Fruit fly (Drosophila melanogaster): ENCODE measurements around the gene parvin.

The parvin gene

DNA sequence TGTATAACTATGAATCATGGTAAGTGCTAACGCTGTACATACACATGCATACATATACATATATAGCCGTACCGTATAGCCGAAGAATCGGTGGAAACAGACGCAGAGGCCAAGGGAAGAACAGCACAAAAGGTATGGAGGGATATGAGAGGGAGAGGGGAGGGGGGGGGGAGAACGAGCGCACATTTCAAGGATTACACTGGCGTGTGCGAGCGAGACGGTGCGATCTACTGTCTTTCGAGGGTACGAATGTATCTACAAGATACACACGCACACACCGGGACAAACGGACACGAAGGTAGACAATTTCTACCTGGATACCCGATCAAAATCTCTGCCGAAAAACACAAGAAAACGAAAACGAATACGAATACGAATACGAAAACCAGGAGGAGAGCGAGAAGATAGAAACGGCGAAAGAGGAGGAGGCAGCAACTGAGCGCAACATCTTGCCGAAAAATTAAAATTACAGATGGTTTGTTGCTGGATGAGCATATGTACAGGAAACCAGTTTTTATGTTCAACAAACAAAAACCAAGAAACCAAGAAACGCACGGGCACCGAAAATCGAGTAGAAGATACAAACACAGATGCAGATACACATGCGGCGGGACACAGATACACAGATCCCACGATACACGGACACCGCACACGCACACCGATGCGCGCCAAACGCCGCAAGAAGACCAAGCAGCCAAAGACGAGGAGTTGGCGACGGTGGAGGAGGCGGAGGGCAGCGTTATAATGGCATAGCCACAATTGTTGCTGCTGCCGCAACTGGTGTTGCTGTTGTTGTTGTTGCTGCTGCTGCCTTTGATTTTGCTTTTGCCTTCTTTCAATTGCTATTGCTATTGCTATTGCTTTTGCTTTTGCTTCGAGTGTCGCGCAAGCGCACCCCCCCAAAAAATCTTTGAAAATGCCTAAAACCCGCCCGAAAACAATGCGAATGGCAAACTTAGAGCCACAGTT, 28.2 kb downstream of the parvin start:
- TF ChIP-seq CG17801 (GFP tag; optimal IDR thresholded peaks at IDR 0.05; ENCODE audit: partially characterized antibody): no peak

DNA sequence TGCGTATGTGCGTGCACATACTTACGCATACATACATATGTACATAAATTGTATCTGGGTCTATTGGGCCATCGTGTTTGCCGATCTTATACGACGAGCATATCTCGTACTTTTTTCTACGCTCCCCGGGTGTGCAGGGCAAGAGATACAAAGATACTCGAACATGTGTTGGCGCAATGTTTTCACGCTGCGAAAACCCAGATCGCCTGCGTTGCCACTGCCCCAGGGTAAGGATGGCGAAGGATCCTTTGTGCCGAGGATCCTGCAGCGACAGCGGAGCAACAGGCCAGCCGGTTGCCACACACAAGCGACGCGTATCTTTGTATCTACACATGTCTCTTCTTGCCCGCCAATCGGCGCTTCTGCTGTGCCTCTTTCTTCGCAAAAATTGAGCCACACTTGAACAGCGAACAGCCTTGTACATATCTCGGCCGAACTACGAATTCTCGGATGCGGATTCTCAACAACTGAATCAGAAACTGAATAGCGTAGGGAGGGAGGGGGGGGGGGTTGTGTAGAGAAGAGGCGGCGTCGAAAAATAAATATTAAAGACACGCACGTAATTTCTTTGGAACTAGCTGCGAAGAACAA, 29.3 kb downstream of the parvin start:
- no peak for TF ChIP-seq CG17801 (GFP tag; optimal IDR thresholded peaks at IDR 0.05; ENCODE audit: partially characterized antibody)

DNA sequence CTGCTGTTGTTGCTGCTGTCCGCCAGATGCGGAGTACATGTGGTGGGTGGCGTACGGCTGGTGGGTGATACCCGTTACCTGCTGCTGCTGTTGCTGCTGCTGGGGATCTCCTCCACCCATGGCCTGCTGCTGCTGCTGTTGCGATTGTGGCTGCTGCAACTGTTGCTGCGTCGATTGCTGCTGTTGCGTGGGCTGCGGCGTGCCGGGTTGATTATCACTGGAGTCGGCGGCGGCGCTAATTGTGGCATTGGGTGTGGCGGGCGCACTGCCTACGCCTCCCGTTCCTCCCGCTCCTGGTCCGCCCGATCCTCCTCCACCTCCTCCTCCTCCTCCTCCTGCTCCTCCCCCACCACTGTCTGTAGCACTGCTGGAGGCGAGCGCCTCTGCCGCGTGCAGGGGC, 36.0 kb downstream of the parvin start:
- no peak for TF ChIP-seq CG17801 (GFP tag; optimal IDR thresholded peaks at IDR 0.05; ENCODE audit: partially characterized antibody)

DNA sequence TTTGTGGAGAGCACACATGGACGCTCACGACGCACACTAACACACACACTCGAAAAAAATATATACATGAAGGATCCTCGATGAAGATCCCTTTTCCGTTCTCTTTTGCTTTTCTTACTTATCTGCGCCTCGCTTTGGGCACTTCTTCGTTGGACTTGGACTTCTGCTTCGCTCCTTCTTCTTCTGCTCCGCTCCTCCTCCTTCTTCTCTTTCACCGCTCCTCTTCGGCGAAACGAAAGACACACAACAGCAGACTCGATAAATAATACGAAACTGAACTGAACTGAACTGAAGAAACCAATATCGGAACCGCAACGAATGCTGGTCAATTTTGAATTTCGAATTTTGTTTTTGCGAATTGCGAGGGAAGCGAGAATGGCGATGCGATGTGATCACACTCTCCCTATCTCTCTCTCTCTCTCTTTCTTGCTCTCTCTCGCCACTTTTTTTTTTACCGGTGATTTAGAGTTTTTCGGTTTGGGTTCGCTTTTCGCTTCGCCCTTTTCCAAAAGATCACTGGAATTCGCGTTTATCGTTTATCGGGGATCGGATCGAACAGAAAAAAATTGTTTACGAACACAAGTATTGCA, 37.0 kb downstream of the parvin start:
- TF ChIP-seq CG17801 (GFP tag; optimal IDR thresholded peaks at IDR 0.05; ENCODE audit: partially characterized antibody): no peak

DNA sequence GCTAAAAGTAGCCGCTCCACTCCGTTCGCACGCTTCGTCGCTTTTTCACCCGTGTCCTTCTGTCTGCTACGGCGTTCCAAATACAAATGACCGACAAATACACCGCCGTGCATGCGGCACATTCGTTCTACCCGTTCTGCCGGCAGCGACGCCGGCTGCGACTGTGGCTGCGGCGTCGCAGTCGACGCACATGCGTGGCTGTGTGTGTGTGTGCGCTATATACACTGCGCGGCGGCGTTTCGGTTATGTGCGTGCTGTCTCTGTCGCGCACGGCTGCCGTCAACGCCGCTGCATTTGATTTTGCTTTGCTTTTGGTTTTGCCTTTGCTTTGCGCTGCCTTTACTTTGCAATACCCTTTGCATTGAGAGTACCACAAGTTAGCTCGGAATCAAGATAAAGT, 37.6 kb downstream of the parvin start, which contains the start of gene zld:
Gene zld (minus strand): TSS at position 92 of the 400 bp plus-strand sequence.
- no peak for TF ChIP-seq CG17801 (GFP tag; optimal IDR thresholded peaks at IDR 0.05; ENCODE audit: partially characterized antibody)

DNA sequence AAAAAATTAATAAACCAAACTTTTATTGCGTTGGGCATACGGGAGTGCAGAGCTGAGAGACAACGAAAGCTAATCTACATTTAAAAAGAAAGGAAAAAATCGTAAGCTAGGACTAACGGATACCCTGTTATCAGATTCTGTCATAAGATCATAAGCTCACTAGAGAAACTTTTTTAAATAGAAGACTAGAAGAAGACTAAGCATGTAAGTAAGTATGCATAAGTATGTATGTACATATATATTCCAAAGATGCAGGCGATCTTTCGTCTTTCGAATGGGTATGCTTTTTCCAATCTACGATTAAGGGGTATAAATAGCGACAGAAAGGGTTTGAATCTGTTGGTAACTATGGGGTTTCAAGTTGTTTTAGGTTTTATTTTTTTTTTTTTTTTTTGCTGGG, 39.0 kb downstream of the parvin start:
- no peak for TF ChIP-seq CG17801 (GFP tag; optimal IDR thresholded peaks at IDR 0.05; ENCODE audit: partially characterized antibody)

DNA sequence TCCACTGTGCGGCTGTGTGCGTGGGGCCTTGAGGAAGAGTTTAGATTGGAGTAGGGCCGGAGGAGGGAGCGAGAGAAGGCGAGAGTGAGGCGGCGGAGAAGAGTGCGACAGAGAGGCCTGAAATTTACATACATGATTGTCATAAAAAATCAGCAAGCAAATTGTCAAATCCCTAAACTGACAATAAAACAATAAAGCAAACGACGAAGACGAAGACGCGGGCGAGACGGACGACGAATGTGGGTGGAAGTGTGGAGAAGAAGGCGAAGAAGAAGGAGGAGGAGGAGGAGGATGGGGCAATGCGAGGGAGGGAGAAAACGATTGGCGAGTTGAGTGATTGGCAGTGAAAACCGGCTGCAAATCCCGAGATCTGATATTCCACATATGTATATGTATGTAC, 39.6 kb downstream of the parvin start:
- no peak for TF ChIP-seq CG17801 (GFP tag; optimal IDR thresholded peaks at IDR 0.05; ENCODE audit: partially characterized antibody)

DNA sequence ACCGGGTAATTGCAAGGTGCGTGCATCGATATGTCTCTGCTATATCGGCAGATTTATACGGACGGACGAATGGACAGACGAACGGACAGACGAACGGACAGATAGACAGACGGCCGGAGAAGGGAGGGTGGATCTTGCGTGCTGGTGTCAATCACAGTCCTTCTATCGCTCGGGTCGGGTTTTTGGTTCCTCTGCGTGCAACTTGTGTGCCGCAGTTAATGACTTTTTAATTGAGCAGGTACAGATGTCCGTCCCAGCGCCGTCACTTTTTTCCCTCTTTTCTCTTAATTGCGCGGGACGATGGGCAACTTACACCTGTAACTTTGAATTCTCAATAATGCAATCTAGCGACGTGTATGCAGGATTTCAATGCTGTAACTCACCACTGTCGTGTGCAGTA, 41.0 kb downstream of the parvin start:
- TF ChIP-seq CG17801 (GFP tag; optimal IDR thresholded peaks at IDR 0.05; ENCODE audit: partially characterized antibody): no peak

DNA sequence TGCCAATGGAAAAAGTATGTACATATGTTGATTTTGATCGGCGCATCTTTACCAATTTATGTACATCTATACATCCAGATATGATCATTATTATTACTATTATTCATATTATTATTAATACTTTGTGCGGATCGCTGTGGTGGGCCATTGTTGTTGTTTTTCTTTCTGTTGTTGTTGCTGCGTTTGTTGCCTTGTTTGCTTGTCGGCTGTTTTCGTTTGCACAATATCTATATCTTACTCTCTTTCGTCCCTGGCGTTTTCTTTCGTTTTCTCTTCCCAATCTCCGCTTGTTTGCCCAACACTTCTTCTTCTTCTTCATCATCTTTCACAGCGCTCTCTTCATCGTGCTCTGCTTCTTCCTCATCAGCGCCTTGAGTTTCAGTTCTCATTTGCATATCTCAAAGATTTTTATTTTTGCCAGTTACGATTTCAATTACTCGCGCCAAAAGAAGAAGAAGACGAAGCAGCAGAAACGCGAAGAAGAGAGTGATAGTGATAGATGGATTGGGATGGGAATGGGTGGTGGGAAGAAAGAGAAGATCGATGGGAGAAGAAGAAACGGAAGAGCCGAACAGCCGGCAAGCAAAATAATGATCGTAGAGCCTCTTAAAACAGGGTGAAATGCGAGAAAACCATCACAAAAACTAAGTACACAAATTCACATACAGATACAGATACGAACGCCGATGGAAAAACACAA, 42.2 kb downstream of the parvin start:
- no peak for TF ChIP-seq CG17801 (GFP tag; optimal IDR thresholded peaks at IDR 0.05; ENCODE audit: partially characterized antibody)

DNA sequence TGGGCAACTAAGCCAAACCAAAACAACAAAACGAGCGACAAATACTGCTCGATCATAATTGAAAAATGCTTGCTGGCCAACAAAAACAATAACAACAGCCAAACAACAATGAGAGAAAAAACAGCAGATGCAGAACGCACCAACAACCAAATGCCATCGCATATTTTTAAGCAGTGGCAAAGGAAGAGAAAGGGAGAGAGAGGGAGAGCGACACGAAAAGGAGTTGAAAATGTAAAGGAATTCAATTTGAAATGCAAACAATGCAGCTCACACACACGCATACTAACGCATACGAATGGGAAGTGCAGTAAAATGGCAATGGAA, 42.7 kb downstream of the parvin start:
- TF ChIP-seq CG17801 (GFP tag; optimal IDR thresholded peaks at IDR 0.05; ENCODE audit: partially characterized antibody): no peak

DNA sequence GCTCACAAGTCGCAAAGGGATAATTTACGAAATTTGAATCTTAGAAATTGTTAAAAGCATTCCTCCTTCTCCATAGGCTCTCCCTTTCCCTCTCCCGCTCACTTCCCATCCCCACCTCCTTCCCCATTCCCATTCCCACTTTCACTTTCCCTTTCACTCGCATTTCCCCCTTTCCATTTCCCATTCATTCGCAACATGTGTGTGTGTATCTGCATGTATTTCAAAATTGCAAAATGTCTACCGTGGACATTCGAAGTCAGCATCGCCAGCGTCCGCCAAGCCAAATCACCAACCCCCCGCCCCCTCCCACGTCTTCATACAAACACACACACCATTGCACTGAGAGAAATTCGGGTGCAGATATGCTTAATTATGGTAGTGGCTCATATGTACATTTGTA, 46.0 kb downstream of the parvin start:
- no peak for TF ChIP-seq CG17801 (GFP tag; optimal IDR thresholded peaks at IDR 0.05; ENCODE audit: partially characterized antibody)

DNA sequence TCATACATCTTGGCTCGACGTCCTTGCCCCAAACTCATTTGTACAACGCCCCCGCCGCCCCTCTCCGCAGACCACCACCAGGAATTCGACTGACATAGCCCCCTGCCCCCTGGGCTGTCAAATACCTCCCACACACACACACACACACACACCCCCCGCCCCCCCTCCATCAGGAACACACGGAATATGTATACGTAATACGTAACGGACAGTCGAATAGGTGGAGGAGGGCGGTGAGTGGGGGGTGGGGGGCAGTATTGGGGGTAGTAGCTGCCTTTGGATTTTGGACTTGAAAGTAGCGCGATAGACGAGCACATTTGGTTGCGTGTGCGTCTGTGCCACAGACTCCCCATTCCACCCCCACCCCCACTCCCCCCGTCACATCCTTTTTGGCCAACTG, 46.7 kb downstream of the parvin start:
- TF ChIP-seq CG17801 (GFP tag; optimal IDR thresholded peaks at IDR 0.05; ENCODE audit: partially characterized antibody): no peak

DNA sequence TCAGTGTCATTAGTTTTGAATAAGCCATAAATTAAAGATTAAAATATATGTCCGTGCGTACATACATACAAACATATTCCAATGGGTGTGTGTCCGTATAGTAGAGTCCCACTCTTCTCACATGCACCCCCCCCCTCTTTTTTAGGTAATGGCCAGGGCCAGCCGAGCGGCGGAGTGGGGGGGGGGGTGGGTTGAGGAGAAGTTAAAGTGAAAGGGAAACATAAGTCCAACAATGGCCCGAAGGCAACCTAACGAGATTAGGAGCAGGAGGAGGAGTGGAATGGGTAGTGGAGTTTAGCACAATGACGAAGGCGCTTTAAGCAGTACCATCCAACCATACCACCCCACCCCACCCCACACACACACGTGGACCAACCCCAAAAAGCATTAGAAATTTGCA, 50.0 kb downstream of the parvin start:
- TF ChIP-seq CG17801 (GFP tag; optimal IDR thresholded peaks at IDR 0.05; ENCODE audit: partially characterized antibody): no peak

Data from ovary, adult (tissue).